Worm (Caenorhabditis elegans) whole organism, young adult: Measurements from ENCODE around the gene ZK637.15.
A peak's percentile ranks its signal among the peaks of the same experiment; 100 is the strongest.

Experiments used
- B0336.3 ChIP-seq: fragments of 200-800 bp; sonication (Bioruptor generic); IDR thresholded peaks from 2 replicates; pipeline ENCODE4 v1.3.6; 2022; ENCODE audit warnings: missing genetic modification characterization, missing compliant biosample characterization
- C06A6.2 ChIP-seq: fragments of 200-800 bp; sonication (Bioruptor generic); conservative IDR thresholded peaks from 2 replicates; pipeline ENCODE4 v1.3.6; 2022; ENCODE audit warnings: missing genetic modification characterization, missing compliant biosample characterization
- F39B2.1 ChIP-seq: fragments of 200-800 bp; sonication (Bioruptor generic); IDR thresholded peaks from 2 replicates; pipeline ENCODE4 v1.3.6; 2022; ENCODE audit warnings: missing genetic modification reagents, missing genetic modification characterization, missing compliant biosample characterization
- F52B5.7 ChIP-seq: sonication (generic microtip); optimal IDR thresholded peaks from 2 replicates; lab custom pipeline; 2016; ENCODE audit warnings: mild to moderate bottlenecking, missing genetic modification characterization, missing compliant biosample characterization
- F57A8.1 ChIP-seq: fragments of 200-800 bp; sonication (Bioruptor generic); optimal IDR thresholded peaks from 2 replicates; lab custom pipeline; 2018; ENCODE audit warnings: mild to moderate bottlenecking, missing genetic modification characterization, moderate library complexity, missing compliant biosample characterization
- K12H6.12 ChIP-seq: fragments of 200-800 bp; sonication (Bioruptor generic); optimal IDR thresholded peaks from 2 replicates; lab custom pipeline; 2018; ENCODE audit warnings: mild to moderate bottlenecking, missing genetic modification characterization, missing compliant biosample characterization
- T07F8.4 ChIP-seq: sonication (generic microtip); optimal IDR thresholded peaks from 2 replicates; lab custom pipeline; 2016; ENCODE audit warnings: mild to moderate bottlenecking, missing genetic modification characterization, moderate library complexity, missing compliant biosample characterization
- Y53F4B.3 ChIP-seq: fragments of 200-800 bp; sonication (Bioruptor generic); IDR thresholded peaks from 2 replicates; pipeline ENCODE4 v1.3.6; 2022; ENCODE audit warnings: missing genetic modification reagents, missing genetic modification characterization, missing compliant biosample characterization
- Y56A3A.18 ChIP-seq: fragments of 200-800 bp; sonication (Bioruptor generic); IDR thresholded peaks from 2 replicates; pipeline ENCODE4 v1.3.6; 2022; ENCODE audit warnings: missing genetic modification reagents, missing genetic modification characterization, missing compliant biosample characterization
- Y67H2A.10 ChIP-seq: fragments of 200-800 bp; sonication (Bioruptor generic); conservative IDR thresholded peaks from 2 replicates; pipeline ENCODE4 v1.3.6; 2022; ENCODE audit warnings: missing genetic modification reagents, missing genetic modification characterization, missing compliant biosample characterization
- Y79H2A.3 ChIP-seq: fragments of 200-800 bp; sonication (Bioruptor generic); conservative IDR thresholded peaks from 2 replicates; pipeline ENCODE4 v1.3.6; 2022; ENCODE audit warnings: missing genetic modification reagents, missing genetic modification characterization, missing compliant biosample characterization
- Y95B8A.8 ChIP-seq: fragments of 200-800 bp; sonication (Bioruptor generic); IDR thresholded peaks from 2 replicates; pipeline ENCODE4 v1.3.6; 2022; ENCODE audit warnings: missing genetic modification reagents, missing genetic modification characterization, missing compliant biosample characterization
- bed-1 ChIP-seq: fragments of 200-800 bp; sonication (Bioruptor generic); IDR thresholded peaks from 2 replicates; pipeline ENCODE4 v1.3.6; 2022; ENCODE audit warnings: missing genetic modification reagents, missing genetic modification characterization, missing compliant biosample characterization
- cebp-1 ChIP-seq, 2 experiments: fragments of 200-800 bp in 1 of 2; sonication (Bioruptor generic) in 1 of 2; sonication (generic microtip) in 1 of 2; IDR thresholded peaks in 1 of 2; optimal IDR thresholded peaks in 1 of 2; 2 replicates each; pipeline versions ENCODE4 v1.3.6 to Lab custom; 2017 to 2022; ENCODE audit warnings: missing compliant biosample characterization in 2 of 2, missing genetic modification characterization in 2 of 2, mild to moderate bottlenecking in 1 of 2, missing genetic modification reagents in 1 of 2, moderate library complexity in 1 of 2
- ceh-100 ChIP-seq: fragments of 200-800 bp; sonication (Bioruptor generic); IDR thresholded peaks from 2 replicates; pipeline ENCODE4 v1.3.6; 2022; ENCODE audit warnings: missing genetic modification reagents, missing genetic modification characterization, missing compliant biosample characterization
- ceh-27 ChIP-seq: fragments of 200-800 bp; sonication (Bioruptor generic); optimal IDR thresholded peaks from 2 replicates; lab custom pipeline; 2018; ENCODE audit warnings: mild to moderate bottlenecking, missing genetic modification characterization, moderate library complexity, missing compliant biosample characterization
- ceh-40 ChIP-seq: fragments of 200-800 bp; sonication (Bioruptor generic); IDR thresholded peaks from 2 replicates; pipeline ENCODE4 v1.3.6; 2022; ENCODE audit warnings: missing genetic modification characterization, missing compliant biosample characterization
- ceh-91 ChIP-seq: fragments of 200-800 bp; sonication (Bioruptor generic); IDR thresholded peaks from 2 replicates; pipeline ENCODE4 v1.3.6; 2022; ENCODE audit warnings: missing genetic modification reagents, missing genetic modification characterization, missing compliant biosample characterization
- dox-1 ChIP-seq: fragments of 200-800 bp; sonication (Bioruptor generic); IDR thresholded peaks from 2 replicates; pipeline ENCODE4 v1.3.6; 2022; ENCODE audit warnings: missing genetic modification reagents, missing genetic modification characterization, missing compliant biosample characterization
- hmg-1.2 ChIP-seq: fragments of 200-800 bp; sonication (Bioruptor generic); IDR thresholded peaks from 2 replicates; pipeline ENCODE4 v1.3.6; 2022; ENCODE audit warnings: missing genetic modification reagents, missing genetic modification characterization, missing compliant biosample characterization
- hsf-1 ChIP-seq: fragments of 200-800 bp; sonication (Bioruptor generic); IDR thresholded peaks from 2 replicates; pipeline ENCODE4 v1.3.6; 2022; ENCODE audit warnings: missing genetic modification reagents, missing genetic modification characterization, missing compliant biosample characterization
- lag-1 ChIP-seq: fragments of 200-800 bp; sonication (Bioruptor generic); IDR thresholded peaks from 2 replicates; pipeline ENCODE4 v1.3.6; 2022; ENCODE audit warnings: missing genetic modification reagents, missing genetic modification characterization, missing compliant biosample characterization
- let-607 ChIP-seq, 2 experiments: fragments of 200-800 bp in 1 of 2; sonication (Bioruptor generic) in 1 of 2; sonication (generic microtip) in 1 of 2; optimal IDR thresholded peaks; 2 replicates each; lab custom pipeline; 2016 to 2018; ENCODE audit warnings: mild to moderate bottlenecking in 2 of 2, missing compliant biosample characterization in 2 of 2, missing genetic modification characterization in 2 of 2, moderate library complexity in 2 of 2, missing genotype in 1 of 2
- lin-26 ChIP-seq: fragments of 200-800 bp; sonication (Bioruptor generic); IDR thresholded peaks from 2 replicates; pipeline ENCODE4 v1.3.6; 2022; ENCODE audit warnings: missing genetic modification reagents, missing genetic modification characterization, missing compliant biosample characterization
- lin-40 ChIP-seq: sonication (generic microtip); optimal IDR thresholded peaks from 2 replicates; lab custom pipeline; 2016; ENCODE audit warnings: missing genetic modification characterization, mild to moderate bottlenecking, missing compliant biosample characterization, missing genotype, missing genetic modification reagents
- lin-54 ChIP-seq: fragments of 200-800 bp; sonication (Bioruptor generic); optimal IDR thresholded peaks from 2 replicates; lab custom pipeline; 2018; ENCODE audit warnings: mild to moderate bottlenecking, missing genetic modification characterization, missing compliant biosample characterization
- lsl-1 ChIP-seq: fragments of 200-800 bp; sonication (Bioruptor generic); optimal IDR thresholded peaks from 2 replicates; lab custom pipeline; 2018; ENCODE audit warnings: mild to moderate bottlenecking, missing genetic modification characterization, moderate library complexity, missing compliant biosample characterization
- lsy-27 ChIP-seq: sonication (generic microtip); optimal IDR thresholded peaks from 2 replicates; lab custom pipeline; 2017; ENCODE audit warnings: missing genetic modification characterization, mild to moderate bottlenecking, missing compliant biosample characterization, antibody characterized with exemption, missing genotype, borderline replicate concordance; ENCODE audit not compliant: insufficient read depth
- madf-8 ChIP-seq: fragments of 200-800 bp; sonication (Bioruptor generic); conservative IDR thresholded peaks from 2 replicates; pipeline ENCODE4 v1.3.6; 2022; ENCODE audit warnings: missing genetic modification reagents, missing genetic modification characterization, missing compliant biosample characterization
- nfya-2 ChIP-seq: fragments of 200-800 bp; sonication (Bioruptor generic); IDR thresholded peaks from 2 replicates; pipeline ENCODE4 v1.3.6; 2022; ENCODE audit warnings: missing genetic modification reagents, missing genetic modification characterization, missing compliant biosample characterization
- nhr-179 ChIP-seq: sonication (generic microtip); optimal IDR thresholded peaks from 2 replicates; lab custom pipeline; 2016; ENCODE audit warnings: mild to moderate bottlenecking, missing genetic modification characterization, missing compliant biosample characterization
- nhr-27 ChIP-seq: fragments of 200-800 bp; sonication (Bioruptor generic); optimal IDR thresholded peaks from 2 replicates; lab custom pipeline; 2018; ENCODE audit warnings: mild to moderate bottlenecking, missing genetic modification characterization, moderate library complexity, missing compliant biosample characterization
- nhr-80 ChIP-seq: sonication (generic microtip); optimal IDR thresholded peaks from 2 replicates; lab custom pipeline; 2016; ENCODE audit warnings: missing genetic modification characterization, missing compliant biosample characterization
- nhr-90 ChIP-seq: sonication (generic microtip); optimal IDR thresholded peaks from 2 replicates; lab custom pipeline; 2016; ENCODE audit warnings: missing genotype, mild to moderate bottlenecking, missing genetic modification characterization, missing compliant biosample characterization
- repo-1 ChIP-seq: sonication (generic microtip); optimal IDR thresholded peaks from 2 replicates; lab custom pipeline; 2017; ENCODE audit warnings: mild to moderate bottlenecking, missing genetic modification characterization, missing compliant biosample characterization
- rpc-1 ChIP-seq, 2 experiments: fragments of 150-350 bp in 1 of 2; sonication (generic microtip) in 1 of 2; optimal IDR thresholded peaks; 2 replicates each; lab custom pipeline; 2014 to 2018; ENCODE audit warnings: missing biosample characterization in 1 of 2, missing genetic modification characterization in 1 of 2, missing genetic modification reagents in 1 of 2, missing genotype in 1 of 2
- snpc-4 ChIP-seq, 5 experiments: fragments of 150-350 bp in 1 of 5; sonication (generic microtip) in 4 of 5; optimal IDR thresholded peaks; 2 replicates each; lab custom pipeline; 2014 to 2018; ENCODE audit warnings: missing genetic modification characterization in 5 of 5, missing biosample characterization in 3 of 5, antibody characterized with exemption in 2 of 5, mild to moderate bottlenecking in 2 of 5, missing compliant biosample characterization in 2 of 5, missing genotype in 2 of 5, moderate library complexity in 2 of 5, missing genetic modification reagents in 1 of 5
- sptf-2 ChIP-seq: fragments of 200-800 bp; sonication (Bioruptor generic); optimal IDR thresholded peaks from 2 replicates; lab custom pipeline; 2018; ENCODE audit warnings: mild to moderate bottlenecking, missing genetic modification characterization, missing compliant biosample characterization
- xnd-1 ChIP-seq: sonication (generic microtip); optimal IDR thresholded peaks from 2 replicates; lab custom pipeline; 2016; ENCODE audit warnings: missing genotype, missing genetic modification reagents, missing genetic modification characterization, missing compliant biosample characterization
- zfh-2 ChIP-seq: fragments of 200-800 bp; sonication (Bioruptor generic); conservative IDR thresholded peaks from 2 replicates; pipeline ENCODE4 v1.3.6; 2022; ENCODE audit warnings: missing genetic modification reagents, missing genetic modification characterization, missing compliant biosample characterization
- ztf-18 ChIP-seq: sonication (generic microtip); optimal IDR thresholded peaks from 2 replicates; lab custom pipeline; 2016; ENCODE audit warnings: missing genotype, mild to moderate bottlenecking, missing genetic modification characterization, missing compliant biosample characterization
- ztf-25 ChIP-seq: fragments of 200-800 bp; sonication (Bioruptor generic); IDR thresholded peaks from 2 replicates; pipeline ENCODE4 v1.3.6; 2022; ENCODE audit warnings: missing genetic modification reagents, missing genetic modification characterization, missing compliant biosample characterization
- ztf-26 ChIP-seq: sonication (generic microtip); optimal IDR thresholded peaks from 2 replicates; lab custom pipeline; 2017; ENCODE audit warnings: missing genetic modification characterization, missing compliant biosample characterization

Gene ZK637.15

ce11 chrIII:8919784-8920183, at the start of gene ZK637.15:
Gene ZK637.15 (plus strand): TSS chrIII:8920084.
- TF ChIP-seq lin-40 (tag; lab: Kevin White, UChicago) (no peak), Y67H2A.10 (GFP tag; lab: Robert Waterston, UW) (no peak), rpc-1 (optimal IDR thresholded peaks at IDR 0.05; lab: Kevin White, UChicago) (no peak), rpc-1 (tag; optimal IDR thresholded peaks at IDR 0.05; lab: Kevin White, UChicago) (no peak), nhr-80 (tag; lab: Kevin White, UChicago) (no peak), snpc-4 (GFP tag; optimal IDR thresholded peaks at IDR 0.05; lab: Kevin White, UChicago) (no peak), snpc-4 (tag; optimal IDR thresholded peaks at IDR 0.05; lab: Kevin White, UChicago) (no peak)

DNA sequence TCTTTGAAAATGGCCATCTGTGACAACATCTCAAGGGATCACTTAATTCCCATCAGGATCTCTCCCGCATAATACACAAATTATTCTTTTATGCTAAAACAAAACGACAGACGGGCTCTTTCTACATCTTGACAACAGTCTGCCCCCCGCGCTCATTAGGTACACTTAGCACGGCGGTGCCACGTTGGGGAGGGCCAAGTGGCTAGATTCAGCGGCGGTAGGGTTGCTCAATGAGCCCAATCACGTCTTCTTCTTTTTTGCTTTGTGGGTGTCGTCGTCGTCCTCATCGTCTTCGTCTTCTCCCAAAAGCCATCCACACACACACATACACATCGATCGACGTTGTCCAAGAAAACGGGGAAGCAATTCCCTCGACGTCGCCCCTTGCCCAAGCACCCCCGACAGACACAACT, 46.8 kb upstream of the ZK637.15 start:
- TF ChIP-seq cebp-1 (GFP tag; IDR thresholded peaks at IDR 0.05; lab: Robert Waterston, UW) (no peak), cebp-1 (tag; optimal IDR thresholded peaks at IDR 0.05; lab: Kevin White, UChicago) (no peak), K12H6.12 (peak; percentile 1), dox-1 (GFP tag; lab: Robert Waterston, UW) (peak; percentile 18; the same call in 1 of the 2 replicates), zfh-2 (peak; percentile 79), F52B5.7 (tag; lab: Kevin White, UChicago) (peak; percentile 25)

DNA sequence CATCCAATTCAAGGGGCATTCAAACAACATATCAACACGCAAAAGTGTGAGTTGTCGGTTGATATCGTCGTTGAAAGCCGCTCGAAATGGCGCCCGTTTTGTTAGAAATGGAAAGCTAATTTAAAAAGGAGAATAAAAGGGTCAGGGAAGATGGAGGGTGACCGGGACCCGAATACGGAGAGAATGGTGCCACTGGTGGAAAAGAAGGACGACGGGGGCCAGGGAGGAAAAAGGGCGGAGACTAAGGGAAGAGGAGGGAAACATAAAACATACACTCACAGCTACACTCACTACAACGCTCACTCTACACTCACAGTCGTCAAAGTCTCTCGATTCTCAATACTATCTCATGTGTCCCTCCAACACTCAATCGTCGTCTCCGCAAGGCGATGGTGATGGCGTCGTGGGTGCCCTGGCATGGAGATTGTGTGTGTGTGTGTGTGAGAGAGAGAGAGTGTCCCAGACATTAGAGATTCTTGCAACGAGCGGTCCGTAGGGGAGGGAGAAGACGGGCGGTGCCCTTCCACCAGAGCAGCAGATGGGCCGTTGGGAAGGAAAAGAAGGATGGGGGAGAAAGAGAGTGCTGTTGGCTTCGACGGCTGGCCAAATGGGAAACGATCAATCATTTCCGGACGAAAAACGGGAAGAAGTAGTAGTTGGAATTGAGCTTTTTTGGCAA, 45.8 kb upstream of the ZK637.15 start:
- no peak for TF ChIP-seq ztf-26 (tag; lab: Kevin White, UChicago)
- TF ChIP-seq bed-1 (GFP tag; lab: Robert Waterston, UW): no peak
- no peak for TF ChIP-seq Y53F4B.3 (GFP tag; lab: Robert Waterston, UW)
- no peak for TF ChIP-seq ceh-100 (GFP tag; lab: Robert Waterston, UW)
- no peak for TF ChIP-seq let-607 (tag; optimal IDR thresholded peaks at IDR 0.05; lab: Kevin White, UChicago)
- TF ChIP-seq ztf-18 (tag; lab: Kevin White, UChicago): peak; percentile 45
- TF ChIP-seq lsl-1 (GFP tag; lab: Kevin White, UChicago): no peak
- no peak for TF ChIP-seq madf-8 (GFP tag; lab: Robert Waterston, UW)
- no peak for TF ChIP-seq ceh-40 (GFP tag; lab: Robert Waterston, UW)
- no peak for TF ChIP-seq hsf-1 (GFP tag; lab: Robert Waterston, UW)
- no peak for TF ChIP-seq nfya-2
- no peak for TF ChIP-seq nhr-27 (tag; lab: Kevin White, UChicago)
- TF ChIP-seq nhr-179 (tag; lab: Kevin White, UChicago): no peak
- no peak for TF ChIP-seq Y95B8A.8 (GFP tag; lab: Robert Waterston, UW)
- TF ChIP-seq ztf-25 (GFP tag; lab: Robert Waterston, UW): no peak
- TF ChIP-seq F57A8.1: no peak
- no peak for TF ChIP-seq Y79H2A.3 (GFP tag; lab: Robert Waterston, UW)
- no peak for TF ChIP-seq ceh-91 (GFP tag; lab: Robert Waterston, UW)
- TF ChIP-seq ceh-27 (GFP tag; lab: Kevin White, UChicago): peak; percentile 81
- no peak for TF ChIP-seq lag-1 (GFP tag; lab: Robert Waterston, UW)
- TF ChIP-seq lin-54 (GFP tag; lab: Kevin White, UChicago): peak; percentile 34
- TF ChIP-seq Y56A3A.18: no peak
- no peak for TF ChIP-seq T07F8.4
- no peak for TF ChIP-seq lsy-27
- no peak for TF ChIP-seq lin-26 (GFP tag; lab: Robert Waterston, UW)
- TF ChIP-seq F52B5.7 (tag; lab: Kevin White, UChicago): no peak
- no peak for TF ChIP-seq sptf-2 (GFP tag; lab: Kevin White, UChicago)
- TF ChIP-seq F39B2.1 (GFP tag; lab: Robert Waterston, UW): no peak
- TF ChIP-seq repo-1 (tag; lab: Kevin White, UChicago): no peak
- TF ChIP-seq C06A6.2 (GFP tag; lab: Robert Waterston, UW): 0 out of 2 replicates have a peak, but pooled peaks have one; percentile 30
- TF ChIP-seq hmg-1.2: peak; percentile 91
- no peak for TF ChIP-seq xnd-1 (tag; lab: Kevin White, UChicago)
- TF ChIP-seq B0336.3 (GFP tag; lab: Robert Waterston, UW): 0 out of 2 replicates have a peak, but pooled peaks have one; percentile 39
- no peak for TF ChIP-seq nhr-90 (tag; lab: Kevin White, UChicago)
